Fruit fly (Drosophila melanogaster) whole organism, embryonic: ENCODE measurements around the gene NaPi-III.
A peak's percentile ranks its signal among the peaks of the same experiment; 100 is the strongest.

Experiments used
- Bdp1 ChIP-seq: fragments of 200-800 bp; sonication (Bioruptor generic); optimal IDR thresholded peaks from 3 replicates; lab custom pipeline; 2016; ENCODE audit warnings: missing biosample characterization, missing genetic modification characterization
- CG11695 ChIP-seq: fragments of 200-800 bp; sonication (Bioruptor generic); IDR thresholded peaks from 3 replicates; pipeline ENCODE4 v1.3.6; 2022; ENCODE audit warnings: missing biosample characterization, missing genetic modification characterization
- CG11696 ChIP-seq: fragments of 200-800 bp; sonication (Bioruptor generic); IDR thresholded peaks from 2 replicates; pipeline ENCODE4 v1.3.6; 2022; ENCODE audit warnings: missing biosample characterization, missing genetic modification characterization
- CG12769 ChIP-seq: fragments of 200-800 bp; sonication (Bioruptor generic); optimal IDR thresholded peaks from 2 replicates; lab custom pipeline; 2019; ENCODE audit warnings: missing biosample characterization, mild to moderate bottlenecking, missing genetic modification characterization, moderate library complexity
- CG13424 ChIP-seq: fragments of 200-800 bp; sonication (Bioruptor generic); optimal IDR thresholded peaks from 2 replicates; lab custom pipeline; 2019; ENCODE audit warnings: missing biosample characterization, mild to moderate bottlenecking, missing genetic modification characterization, moderate library complexity
- CG17328 ChIP-seq: fragments of 200-800 bp; sonication (Bioruptor generic); IDR thresholded peaks from 2 replicates; pipeline ENCODE4 v1.3.6; 2022; ENCODE audit warnings: missing biosample characterization, missing genetic modification characterization
- CG3065 ChIP-seq: fragments of 200-800 bp; sonication (Bioruptor generic); optimal IDR thresholded peaks from 2 replicates; lab custom pipeline; 2016; ENCODE audit warnings: missing biosample characterization, missing genetic modification characterization
- CG3163 ChIP-seq: fragments of 200-800 bp; sonication (Bioruptor generic); optimal IDR thresholded peaks from 3 replicates; lab custom pipeline; 2016; ENCODE audit warnings: missing biosample characterization, missing genetic modification characterization
- CG4404 ChIP-seq: fragments of 200-800 bp; sonication (Bioruptor generic); IDR thresholded peaks from 2 replicates; pipeline ENCODE4 v1.3.6; 2022; ENCODE audit warnings: missing biosample characterization, missing genetic modification characterization
- CG7372 ChIP-seq: fragments of 200-800 bp; sonication (Bioruptor generic); IDR thresholded peaks from 2 replicates; pipeline ENCODE4 v1.3.6; 2022; ENCODE audit warnings: missing biosample characterization, missing genetic modification characterization
- CoRest ChIP-seq: fragments of 200-800 bp; sonication (Bioruptor generic); optimal IDR thresholded peaks from 3 replicates; lab custom pipeline; 2018; ENCODE audit warnings: missing biosample characterization, mild to moderate bottlenecking, missing genetic modification characterization, moderate library complexity
- CrebB ChIP-seq: fragments of 200-800 bp; sonication (Bioruptor generic); optimal IDR thresholded peaks from 3 replicates; lab custom pipeline; 2018; ENCODE audit warnings: missing biosample characterization, mild to moderate bottlenecking, missing genetic modification characterization
- D19A ChIP-seq: fragments of 200-800 bp; optimal IDR thresholded peaks from 3 replicates; lab custom pipeline; 2019; ENCODE audit warnings: missing biosample characterization, mild to moderate bottlenecking, missing genetic modification characterization, moderate library complexity
- Dip2 ChIP-seq: fragments of 200-800 bp; sonication (Bioruptor generic); IDR thresholded peaks from 2 replicates; pipeline ENCODE4 v1.3.6; 2022; ENCODE audit warnings: missing biosample characterization, missing genetic modification characterization
- Gsc ChIP-seq: fragments of 200-800 bp; sonication (Bioruptor generic); IDR thresholded peaks from 2 replicates; pipeline ENCODE4 v1.3.6; 2022; ENCODE audit warnings: missing biosample characterization, missing genetic modification characterization
- Hr51 ChIP-seq, 2 experiments: fragments of 200-800 bp; sonication (Bioruptor generic); optimal IDR thresholded peaks; 2 replicates in 1 of 2; 3 replicates in 1 of 2; lab custom pipeline; 2016 to 2018; ENCODE audit warnings: missing biosample characterization in 2 of 2, missing genetic modification characterization in 2 of 2, mild to moderate bottlenecking in 1 of 2, moderate library complexity in 1 of 2
- MBD-R2 ChIP-seq: fragments of 200-800 bp; sonication (Bioruptor generic); IDR thresholded peaks from 2 replicates; pipeline ENCODE4 v1.3.6; 2022; ENCODE audit warnings: missing biosample characterization, missing genetic modification characterization
- Max ChIP-seq: fragments of 200-800 bp; sonication (Bioruptor generic); optimal IDR thresholded peaks from 2 replicates; lab custom pipeline; 2016; ENCODE audit warnings: missing biosample characterization, mild to moderate bottlenecking, missing genetic modification characterization
- Myb ChIP-seq: fragments of 200-800 bp; sonication (Bioruptor generic); optimal IDR thresholded peaks from 2 replicates; lab custom pipeline; 2016; ENCODE audit warnings: missing biosample characterization, missing genetic modification characterization
- Opbp ChIP-seq: fragments of 200-800 bp; sonication (Bioruptor generic); IDR thresholded peaks from 3 replicates; pipeline ENCODE4 v1.3.6; 2022; ENCODE audit warnings: missing biosample characterization, missing genetic modification characterization; ENCODE audit not compliant: partially characterized antibody
- Ptx1 ChIP-seq: fragments of 200-800 bp; sonication (Bioruptor generic); IDR thresholded peaks from 2 replicates; pipeline ENCODE4 v1.3.6; 2022; ENCODE audit warnings: missing biosample characterization, missing genetic modification characterization
- Sox102F ChIP-seq: fragments of 200-800 bp; sonication (Bioruptor generic); optimal IDR thresholded peaks from 2 replicates; lab custom pipeline; 2018; ENCODE audit warnings: missing biosample characterization, mild to moderate bottlenecking, missing genetic modification characterization, moderate library complexity
- Sry-δ ChIP-seq: fragments of 200-800 bp; sonication (Bioruptor generic); optimal IDR thresholded peaks from 2 replicates; lab custom pipeline; 2016; ENCODE audit warnings: missing biosample characterization, missing genetic modification characterization
- Xrp1 ChIP-seq: fragments of 200-800 bp; sonication (Bioruptor generic); IDR thresholded peaks from 2 replicates; pipeline ENCODE4 v1.3.6; 2022; ENCODE audit warnings: missing biosample characterization, missing genetic modification characterization
- al ChIP-seq: fragments of 200-800 bp; sonication (Bioruptor generic); IDR thresholded peaks from 2 replicates; pipeline ENCODE4 v1.3.6; 2022; ENCODE audit warnings: missing biosample characterization, missing genetic modification characterization
- amos ChIP-seq: fragments of 200-800 bp; sonication (Bioruptor generic); IDR thresholded peaks from 2 replicates; pipeline ENCODE4 v1.3.6; 2022; ENCODE audit warnings: missing biosample characterization, missing genetic modification characterization; ENCODE audit not compliant: partially characterized antibody
- ase ChIP-seq: fragments of 200-800 bp; sonication (Bioruptor generic); IDR thresholded peaks from 3 replicates; pipeline ENCODE4 v1.3.6; 2022; ENCODE audit warnings: missing biosample characterization, missing genetic modification characterization
- bbx ChIP-seq: fragments of 200-800 bp; sonication (Bioruptor generic); IDR thresholded peaks from 2 replicates; pipeline ENCODE4 v1.3.6; 2022; ENCODE audit warnings: missing biosample characterization, missing genetic modification characterization; ENCODE audit not compliant: partially characterized antibody
- caup ChIP-seq: fragments of 200-800 bp; sonication (Bioruptor generic); optimal IDR thresholded peaks from 3 replicates; lab custom pipeline; 2017; ENCODE audit warnings: missing biosample characterization, mild to moderate bottlenecking, missing genetic modification characterization, moderate library complexity; ENCODE audit not compliant: severe bottlenecking
- cg ChIP-seq: fragments of 200-800 bp; sonication (Bioruptor generic); optimal IDR thresholded peaks from 3 replicates; lab custom pipeline; 2019; ENCODE audit warnings: missing biosample characterization, mild to moderate bottlenecking, missing genetic modification characterization, moderate library complexity
- disco-r ChIP-seq: fragments of 200-800 bp; sonication (Bioruptor generic); optimal IDR thresholded peaks from 2 replicates; lab custom pipeline; 2016; ENCODE audit warnings: missing biosample characterization, missing genetic modification characterization
- dm ChIP-seq: fragments of 200-800 bp; sonication (Bioruptor generic); optimal IDR thresholded peaks from 3 replicates; lab custom pipeline; 2016; ENCODE audit warnings: missing biosample characterization, missing genetic modification characterization
- ems ChIP-seq: fragments of 200-800 bp; sonication (Bioruptor generic); optimal IDR thresholded peaks from 3 replicates; lab custom pipeline; 2016; ENCODE audit warnings: missing biosample characterization, missing genetic modification characterization
- ewg ChIP-seq: fragments of 200-800 bp; sonication (Bioruptor generic); optimal IDR thresholded peaks from 3 replicates; lab custom pipeline; 2017; ENCODE audit warnings: mild to moderate bottlenecking, missing biosample characterization, missing genetic modification reagents, missing genetic modification characterization
- exex ChIP-seq: fragments of 200-800 bp; sonication (Bioruptor generic); optimal IDR thresholded peaks from 4 replicates; lab custom pipeline; 2018; ENCODE audit warnings: missing biosample characterization, mild to moderate bottlenecking, missing genetic modification characterization, moderate library complexity
- gfzf ChIP-seq: fragments of 200-800 bp; sonication (Bioruptor generic); optimal IDR thresholded peaks from 2 replicates; lab custom pipeline; 2016; ENCODE audit warnings: missing biosample characterization, mild to moderate bottlenecking, missing genetic modification characterization, moderate library complexity
- grau ChIP-seq: fragments of 200-800 bp; optimal IDR thresholded peaks from 3 replicates; lab custom pipeline; 2019; ENCODE audit warnings: missing biosample characterization, mild to moderate bottlenecking, missing genetic modification characterization, moderate library complexity
- grn ChIP-seq: fragments of 200-800 bp; sonication (Bioruptor generic); optimal IDR thresholded peaks from 3 replicates; lab custom pipeline; 2017; ENCODE audit warnings: missing biosample characterization, missing genetic modification characterization
- gt ChIP-seq: fragments of 200-800 bp; sonication (Bioruptor generic); IDR thresholded peaks from 2 replicates; pipeline ENCODE4 v1.3.6; 2022; ENCODE audit warnings: missing biosample characterization, missing genetic modification characterization
- hkb ChIP-seq, 2 experiments: fragments of 200-800 bp in 1 of 2; fragments of >200 bp in 1 of 2; sonication (Bioruptor generic) in 1 of 2; IDR thresholded peaks in 1 of 2; optimal IDR thresholded peaks in 1 of 2; 2 replicates each; pipeline versions ENCODE4 v1.3.6 to Lab custom; 2017 to 2022; ENCODE audit warnings: missing biosample characterization in 1 of 2, missing genetic modification characterization in 1 of 2
- peb ChIP-seq: fragments of 200-800 bp; sonication (Bioruptor generic); IDR thresholded peaks from 2 replicates; pipeline ENCODE4 v1.3.6; 2022; ENCODE audit warnings: missing biosample characterization, missing genetic modification characterization
- phol ChIP-seq: fragments of 200-800 bp; sonication (Bioruptor generic); optimal IDR thresholded peaks from 3 replicates; lab custom pipeline; 2018; ENCODE audit warnings: missing biosample characterization, mild to moderate bottlenecking, missing genetic modification characterization, moderate library complexity
- salm ChIP-seq: fragments of 200-800 bp; sonication (Bioruptor generic); optimal IDR thresholded peaks from 2 replicates; lab custom pipeline; 2018; ENCODE audit warnings: missing biosample characterization, mild to moderate bottlenecking, missing genetic modification characterization
- schlank ChIP-seq: fragments of 200-800 bp; sonication (Bioruptor generic); optimal IDR thresholded peaks from 2 replicates; lab custom pipeline; 2018; ENCODE audit warnings: missing biosample characterization, mild to moderate bottlenecking, missing genetic modification characterization
- stwl ChIP-seq: fragments of 200-800 bp; sonication (Bioruptor generic); optimal IDR thresholded peaks from 3 replicates; lab custom pipeline; 2018; ENCODE audit warnings: missing biosample characterization, mild to moderate bottlenecking, missing genetic modification characterization, moderate library complexity
- tap ChIP-seq: fragments of 200-800 bp; optimal IDR thresholded peaks from 3 replicates; lab custom pipeline; 2019; ENCODE audit warnings: missing biosample characterization, mild to moderate bottlenecking, missing genetic modification characterization, moderate library complexity
- tgo ChIP-seq: fragments of 200-800 bp; sonication (Bioruptor generic); IDR thresholded peaks from 3 replicates; pipeline ENCODE4 v1.3.6; 2022; ENCODE audit warnings: missing biosample characterization, missing genetic modification characterization
- tio ChIP-seq: fragments of 200-800 bp; sonication (Bioruptor generic); optimal IDR thresholded peaks from 2 replicates; lab custom pipeline; 2017; ENCODE audit warnings: missing biosample characterization, missing genetic modification characterization, inconsistent platforms
- z ChIP-seq: fragments of 200-800 bp; sonication (Bioruptor generic); IDR thresholded peaks from 3 replicates; pipeline ENCODE4 v1.3.6; 2022; ENCODE audit warnings: missing biosample characterization, missing genetic modification characterization

NaPi-III gene

dm6 chr3L:11148478-11149251, 25.5 kb downstream of the NaPi-III start (continued):
- TF ChIP-seq gt (no peak), peb (GFP tag; lab: Robert Waterston, UW) (no peak), CG11695 (GFP tag; lab: Robert Waterston, UW) (peak; percentile 57; the same call in 2 of the 3 replicates), hkb (optimal IDR thresholded peaks at IDR 0.05; lab: Kevin White, UChicago) (no peak), hkb (GFP tag; IDR thresholded peaks at IDR 0.05; lab: Robert Waterston, UW) (peak; percentile 57), z (GFP tag; lab: Robert Waterston, UW) (no peak), ase (GFP tag; lab: Robert Waterston, UW) (no peak), Xrp1 (GFP tag; lab: Robert Waterston, UW) (0 out of 2 replicates have a peak, but pooled peaks have one; percentile 49), dm (GFP tag; lab: Kevin White, UChicago) (no peak), salm (no peak), CG7372 (GFP tag; lab: Robert Waterston, UW) (no peak), gfzf (GFP tag; lab: Kevin White, UChicago) (no peak), ems (peak; percentile 3), MBD-R2 (GFP tag; lab: Robert Waterston, UW) (no peak), grn (GFP tag; lab: Kevin White, UChicago) (no peak), Sry-δ (GFP tag; lab: Kevin White, UChicago) (no peak), amos (no peak), tio (no peak), phol (tag; lab: Kevin White, UChicago) (peak; percentile 65), CG13424 (tag; lab: Kevin White, UChicago) (peak; percentile 46), Hr51 (GFP tag; optimal IDR thresholded peaks at IDR 0.05; lab: Kevin White, UChicago) (peak in 1 of 2 experiments; percentile 65), exex (tag; lab: Kevin White, UChicago) (no peak), ewg (GFP tag; lab: Kevin White, UChicago) (peak; percentile 5), Max (GFP tag; lab: Kevin White, UChicago) (peak; percentile 13), disco-r (GFP tag; lab: Kevin White, UChicago) (no peak), CG3163 (no peak), CG3065 (GFP tag; lab: Kevin White, UChicago) (no peak), CG4404 (GFP tag; lab: Robert Waterston, UW) (no peak), al (peak; percentile 33; the same call in 1 of the 2 replicates), CrebB (no peak), Ptx1 (GFP tag; lab: Robert Waterston, UW) (no peak; the same call in 1 of the 2 replicates), grau (tag; lab: Kevin White, UChicago) (peak; percentile 49), bbx (GFP tag; lab: Robert Waterston, UW) (no peak), Myb (no peak), tgo (peak; percentile 57; the same call in 2 of the 3 replicates), CoRest (tag; lab: Kevin White, UChicago) (peak; percentile 48), CG17328 (GFP tag; lab: Robert Waterston, UW) (peak; percentile 27; the same call in 1 of the 2 replicates), D19A (tag; lab: Kevin White, UChicago) (peak; percentile 58), schlank (tag; lab: Kevin White, UChicago) (no peak), Gsc (GFP tag; lab: Robert Waterston, UW) (no peak), CG11696 (GFP tag; lab: Robert Waterston, UW) (no peak), stwl (tag; lab: Kevin White, UChicago) (no peak), caup (no peak), Opbp (GFP tag; lab: Robert Waterston, UW) (no peak), cg (GFP tag; lab: Kevin White, UChicago) (no peak), Dip2 (no peak), tap (tag; lab: Kevin White, UChicago) (peak; percentile 42), Sox102F (GFP tag; lab: Kevin White, UChicago) (peak; percentile 67), Bdp1 (GFP tag; lab: Kevin White, UChicago) (no peak), CG12769 (tag; lab: Kevin White, UChicago) (peak; percentile 48)
